Worm (Caenorhabditis elegans) whole organism, L4/young adult: ENCODE data around the gene ZK662.6.

Experiments
- W03F9.2 ChIP-seq: fragments of 150-350 bp; optimal IDR thresholded peaks from 2 replicates; lab custom pipeline; 2014; ENCODE audit warnings: missing biosample characterization, missing genetic modification characterization
- him-1 ChIP-seq: sonication (generic microtip); optimal IDR thresholded peaks from 2 replicates; lab custom pipeline; 2016; ENCODE audit warnings: missing genotype, missing genetic modification reagents, missing genetic modification characterization, missing compliant biosample characterization

DNA sequence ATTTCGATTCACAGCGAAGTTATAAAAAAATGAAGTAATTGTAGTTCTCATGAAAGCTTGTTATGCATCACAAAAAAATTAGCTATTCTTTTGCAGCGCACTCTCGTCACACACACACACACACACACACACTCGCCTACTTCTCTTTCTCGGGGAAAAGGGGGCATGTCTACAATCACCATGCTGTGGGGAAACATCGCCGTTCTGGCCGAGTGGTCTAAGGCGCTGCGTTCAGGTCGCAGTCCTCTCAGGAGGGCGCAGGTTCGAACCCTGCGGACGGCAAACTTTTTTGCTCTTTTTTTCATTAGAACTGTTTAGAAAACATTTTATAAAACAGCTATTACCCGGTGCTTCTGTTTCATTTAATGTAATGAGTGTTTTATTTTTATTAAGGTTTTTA is 23.4 kb downstream of the ZK662.6 start:
- no peak for TF ChIP-seq W03F9.2 (tag; lab: Kevin White, UChicago)
- TF ChIP-seq him-1, result peak; percentile 75
